Worm (Caenorhabditis elegans): ENCODE data around the gene srsx-24.

ce11 chrV:7341942-7342341 is 37.3 kb downstream of the srsx-24 start, which contains the start of the genes nhr-263 and nhr-148:
- TF ChIP-seq nhr-77 (tag; optimal IDR thresholded peaks at IDR 0.05): no peak
- TF ChIP-seq hpl-2 (GFP tag; optimal IDR thresholded peaks at IDR 0.05): no peak
- TF ChIP-seq nhr-12 (tag; optimal IDR thresholded peaks at IDR 0.05): no peak
- no peak for TF ChIP-seq pqm-1 (tag; optimal IDR thresholded peaks at IDR 0.05)
- TF ChIP-seq unc-86 (tag; optimal IDR thresholded peaks at IDR 0.05): no peak
- TF ChIP-seq aly-2 (tag; optimal IDR thresholded peaks at IDR 0.05): no peak
- no peak for TF ChIP-seq lin-13 (GFP tag; optimal IDR thresholded peaks at IDR 0.05)
- no peak for TF ChIP-seq mep-1 (tag; optimal IDR thresholded peaks at IDR 0.05)
- no peak for TF ChIP-seq snpc-4 (tag; optimal IDR thresholded peaks at IDR 0.05)
